Fruit fly (Drosophila melanogaster): ENCODE measurements around the gene Sgt.

dm6 chr2L:17500946-17501451, 29.6 kb downstream of the Sgt start, which contains the start of the genes mEFTs and Dhc36C:
- TF ChIP-seq CTCF (optimal IDR thresholded peaks at IDR 0.05), result peak; percentile 37 to 57
- no peak for TF ChIP-seq CG8478 (optimal IDR thresholded peaks at IDR 0.05)
